Worm (Caenorhabditis elegans): Measurements from ENCODE around the gene cdr-6.

Gene cdr-6

ce11 chrV:12400677-12401236, 12.7 kb downstream of the cdr-6 start, which contains the start of the genes K01D12.20 and miga-1 (continued):
- TF ChIP-seq egl-27 (tag; optimal IDR thresholded peaks at IDR 0.05) (no peak), ztf-4 (tag; optimal IDR thresholded peaks at IDR 0.05) (no peak), tlp-1 (tag; optimal IDR thresholded peaks at IDR 0.05) (no peak), ztf-11 (tag; optimal IDR thresholded peaks at IDR 0.05) (no peak), nhr-237 (tag; optimal IDR thresholded peaks at IDR 0.05) (no peak), unc-130 (tag; optimal IDR thresholded peaks at IDR 0.05) (no peak), nhr-85 (tag) (no peak), ets-5 (GFP tag; IDR thresholded peaks at IDR 0.05) (no peak), vab-15 (tag; optimal IDR thresholded peaks at IDR 0.05) (no peak), nhr-20 (tag; optimal IDR thresholded peaks at IDR 0.05) (peak; percentile 46), efl-3 (GFP tag; optimal IDR thresholded peaks at IDR 0.05) (no peak), pax-3 (tag; optimal IDR thresholded peaks at IDR 0.05) (no peak), elt-2 (tag; optimal IDR thresholded peaks at IDR 0.05) (peak; percentile 34), nhr-28 (tag; optimal IDR thresholded peaks at IDR 0.05) (no peak), xbp-1 (tag; optimal IDR thresholded peaks at IDR 0.05) (peak; percentile 32), dpl-1 (GFP tag; optimal IDR thresholded peaks at IDR 0.05) (peak; percentile 37 to 55 (median 46)), aly-2 (tag; optimal IDR thresholded peaks at IDR 0.05) (no peak), lin-35 (GFP tag; optimal IDR thresholded peaks at IDR 0.05) (peak; percentile 26 to 63), ceh-82 (tag; optimal IDR thresholded peaks at IDR 0.05) (peak in 2 of 3 experiments; percentile 8 to 11), nhr-19 (GFP tag; conservative IDR thresholded peaks at IDR 0.05) (peak; percentile 22; the same call in 1 of the 2 replicates), lin-39 (tag; optimal IDR thresholded peaks at IDR 0.05) (no peak), unc-86 (tag; optimal IDR thresholded peaks at IDR 0.05) (no peak), Y116A8C.19 (tag; optimal IDR thresholded peaks at IDR 0.05; ENCODE audit: borderline replicate concordance) (no peak), lsy-2 (tag; optimal IDR thresholded peaks at IDR 0.05) (peak; percentile 55 to 62), hlh-4 (tag; optimal IDR thresholded peaks at IDR 0.05) (no peak), rnt-1 (tag; optimal IDR thresholded peaks at IDR 0.05) (no peak), mep-1 (tag; optimal IDR thresholded peaks at IDR 0.05) (peak; percentile 59), tbx-2 (tag; optimal IDR thresholded peaks at IDR 0.05) (peak; percentile 31), nhr-76 (tag; optimal IDR thresholded peaks at IDR 0.05) (no peak), dsc-1 (tag; optimal IDR thresholded peaks at IDR 0.05) (peak; percentile 42), unc-62 (GFP tag; optimal IDR thresholded peaks at IDR 0.05) (no peak), nhr-90 (tag; optimal IDR thresholded peaks at IDR 0.05; ENCODE audit: poor library complexity) (peak; percentile 49), zip-4 (GFP tag; optimal IDR thresholded peaks at IDR 0.05) (no peak), mab-9 (GFP tag; IDR thresholded peaks at IDR 0.05) (no peak)

- TF ChIP-seq mef-2 (tag; optimal IDR thresholded peaks at IDR 0.05) (no peak), ztf-11 (tag; optimal IDR thresholded peaks at IDR 0.05) (no peak), nhr-12 (tag; optimal IDR thresholded peaks at IDR 0.05) (no peak), snpc-4 (tag; optimal IDR thresholded peaks at IDR 0.05) (no peak), ceh-88 (GFP tag; IDR thresholded peaks at IDR 0.05) (no peak), lsy-2 (tag; optimal IDR thresholded peaks at IDR 0.05) (no peak), nhr-28 (tag; optimal IDR thresholded peaks at IDR 0.05) (no peak), pax-3 (tag; optimal IDR thresholded peaks at IDR 0.05) (no peak), unc-62 (GFP tag; optimal IDR thresholded peaks at IDR 0.05) (no peak), isw-1 (GFP tag; IDR thresholded peaks at IDR 0.05) (no peak)
Measured at ce11 chrV:12397545-12397944, 16.0 kb downstream of the cdr-6 start, which contains the start of gene K01D12.5. Gene K01D12.5, plus strand, starts transcription at chrV:12397845.

DNA sequence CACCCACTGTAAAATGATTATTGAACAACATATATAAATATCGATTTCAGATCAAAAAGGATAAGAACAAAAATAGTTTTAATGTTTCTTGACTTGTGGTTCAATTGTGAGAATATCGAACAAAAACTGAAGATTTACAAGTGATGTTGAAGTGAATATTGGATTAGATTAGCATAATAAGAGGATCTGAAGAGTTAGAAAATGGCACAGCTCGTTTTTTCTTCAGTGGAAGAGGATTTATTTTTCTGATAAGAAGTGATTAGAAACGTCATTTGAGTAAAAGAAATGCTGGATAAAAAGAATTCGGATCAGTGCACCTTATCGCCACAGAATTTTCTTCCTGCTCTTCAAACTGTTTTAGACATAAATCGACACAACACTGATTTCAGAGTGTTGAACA, 17.8 kb downstream of the cdr-6 start, which contains the start of gene twk-14:
twk-14 (minus strand) TSS at position 8 of the 400 bp plus-strand sequence.
- no peak for TF ChIP-seq efl-1 (optimal IDR thresholded peaks at IDR 0.05)
- TF ChIP-seq efl-1 (GFP tag; optimal IDR thresholded peaks at IDR 0.05 in 1 of 2): no peak
- TF ChIP-seq skn-1 (tag; optimal IDR thresholded peaks at IDR 0.05): no peak
- TF ChIP-seq alr-1 (tag; optimal IDR thresholded peaks at IDR 0.05; ENCODE audit: borderline replicate concordance): no peak
- no peak for TF ChIP-seq fkh-10 (GFP tag; optimal IDR thresholded peaks at IDR 0.05)
- TF ChIP-seq unc-30 (tag; optimal IDR thresholded peaks at IDR 0.05): no peak
- TF ChIP-seq elt-3 (tag; optimal IDR thresholded peaks at IDR 0.05): no peak
- TF ChIP-seq nhr-20 (tag; optimal IDR thresholded peaks at IDR 0.05): no peak
- TF ChIP-seq zag-1 (tag; optimal IDR thresholded peaks at IDR 0.05): no peak
- TF ChIP-seq nhr-28 (tag; optimal IDR thresholded peaks at IDR 0.05): no peak
- TF ChIP-seq ceh-82 (tag; optimal IDR thresholded peaks at IDR 0.05): no peak
- TF ChIP-seq ama-1 (optimal IDR thresholded peaks at IDR 0.05): no peak
- TF ChIP-seq nhr-71 (tag; optimal IDR thresholded peaks at IDR 0.05): no peak
- TF ChIP-seq rnt-1 (tag; optimal IDR thresholded peaks at IDR 0.05): no peak
- no peak for TF ChIP-seq aly-2 (tag; optimal IDR thresholded peaks at IDR 0.05)
- peak; percentile 90 for TF ChIP-seq dsc-1 (tag; optimal IDR thresholded peaks at IDR 0.05)
- TF ChIP-seq ztf-11 (tag; optimal IDR thresholded peaks at IDR 0.05): no peak
- peak; percentile 9 for TF ChIP-seq egl-13 (tag; optimal IDR thresholded peaks at IDR 0.05)
- no peak for TF ChIP-seq nhr-84 (tag; optimal IDR thresholded peaks at IDR 0.05)
